Worm (Caenorhabditis elegans) whole organism, late embryonic: ENCODE data around the gene Y53C12A.6.

Experiments
- C08G9.2 ChIP-seq: sonication (generic microtip); optimal IDR thresholded peaks from 2 replicates; lab custom pipeline; 2016; ENCODE audit warnings: mild to moderate bottlenecking, missing genetic modification characterization, moderate library complexity, missing compliant biosample characterization
- Y22D7AL.16 ChIP-seq: sonication (generic microtip); optimal IDR thresholded peaks from 2 replicates; lab custom pipeline; 2016; ENCODE audit warnings: missing genetic modification characterization, missing compliant biosample characterization
- ahr-1 ChIP-seq: sonication (generic microtip); optimal IDR thresholded peaks from 2 replicates; lab custom pipeline; 2016; ENCODE audit warnings: missing genetic modification characterization, missing compliant biosample characterization
- ama-1 ChIP-seq: fragments of 150-350 bp; optimal IDR thresholded peaks from 2 replicates; lab custom pipeline; 2014
- ceh-14 ChIP-seq: sonication (generic microtip); optimal IDR thresholded peaks from 2 replicates; lab custom pipeline; 2016; ENCODE audit warnings: missing genotype, missing genetic modification characterization, missing compliant biosample characterization
- ceh-2 ChIP-seq: sonication (generic microtip); optimal IDR thresholded peaks from 2 replicates; lab custom pipeline; 2016; ENCODE audit warnings: missing genotype, missing genetic modification characterization, missing compliant biosample characterization
- ceh-24 ChIP-seq: sonication (generic microtip); optimal IDR thresholded peaks from 2 replicates; lab custom pipeline; 2016; ENCODE audit warnings: mild to moderate bottlenecking, missing genetic modification characterization, missing compliant biosample characterization
- ceh-6 ChIP-seq: fragments of 200-800 bp; sonication (Bioruptor generic); optimal IDR thresholded peaks from 2 replicates; lab custom pipeline; 2018; ENCODE audit warnings: mild to moderate bottlenecking, missing genetic modification characterization, missing compliant biosample characterization
- dmd-4 ChIP-seq: sonication (generic microtip); optimal IDR thresholded peaks from 2 replicates; lab custom pipeline; 2016; ENCODE audit warnings: borderline replicate concordance, missing genetic modification characterization, missing compliant biosample characterization
- dve-1 ChIP-seq: sonication (generic microtip); optimal IDR thresholded peaks from 2 replicates; lab custom pipeline; 2017; ENCODE audit warnings: antibody characterized with exemption, mild to moderate bottlenecking, missing genetic modification characterization, missing compliant biosample characterization
- elt-2 ChIP-seq: sonication (generic microtip); optimal IDR thresholded peaks from 2 replicates; lab custom pipeline; 2016; ENCODE audit warnings: missing genetic modification reagents, missing genetic modification characterization, missing compliant biosample characterization
- ets-4 ChIP-seq: sonication (generic microtip); optimal IDR thresholded peaks from 2 replicates; lab custom pipeline; 2016; ENCODE audit warnings: missing genetic modification characterization, missing compliant biosample characterization
- fkh-10 ChIP-seq: fragments of 150-350 bp; optimal IDR thresholded peaks from 2 replicates; lab custom pipeline; 2014; ENCODE audit warnings: missing biosample characterization, missing genetic modification reagents, missing genetic modification characterization
- hlh-15 ChIP-seq: sonication (generic microtip); optimal IDR thresholded peaks from 2 replicates; lab custom pipeline; 2016; ENCODE audit warnings: missing genetic modification characterization, missing compliant biosample characterization
- hlh-30 ChIP-seq: sonication (generic microtip); optimal IDR thresholded peaks from 2 replicates; lab custom pipeline; 2017; ENCODE audit warnings: antibody characterized with exemption, missing genetic modification characterization, missing compliant biosample characterization; ENCODE audit not compliant: insufficient read depth
- hlh-6 ChIP-seq: sonication (generic microtip); optimal IDR thresholded peaks from 2 replicates; lab custom pipeline; 2016; ENCODE audit warnings: missing genotype, missing genetic modification characterization, missing compliant biosample characterization
- hlh-8 ChIP-seq: sonication (generic microtip); optimal IDR thresholded peaks from 2 replicates; lab custom pipeline; 2016; ENCODE audit warnings: missing genotype, missing genetic modification characterization, missing compliant biosample characterization
- lim-6 ChIP-seq: sonication (generic microtip); optimal IDR thresholded peaks from 2 replicates; lab custom pipeline; 2016; ENCODE audit warnings: missing genetic modification characterization, missing compliant biosample characterization
- madf-2 ChIP-seq: sonication (generic microtip); optimal IDR thresholded peaks from 2 replicates; lab custom pipeline; 2017; ENCODE audit warnings: missing genetic modification characterization, missing compliant biosample characterization
- mec-3 ChIP-seq: sonication (generic microtip); optimal IDR thresholded peaks from 2 replicates; lab custom pipeline; 2016; ENCODE audit warnings: borderline replicate concordance, missing genetic modification characterization, missing compliant biosample characterization
- nfya-1 ChIP-seq: sonication (generic microtip); optimal IDR thresholded peaks from 2 replicates; lab custom pipeline; 2017; ENCODE audit warnings: missing genetic modification characterization, mild to moderate bottlenecking, missing compliant biosample characterization, antibody characterized with exemption, moderate library complexity
- nhr-232 ChIP-seq: sonication (generic microtip); optimal IDR thresholded peaks from 2 replicates; lab custom pipeline; 2016; ENCODE audit warnings: missing genetic modification characterization, missing compliant biosample characterization
- npax-4 ChIP-seq: sonication (generic microtip); optimal IDR thresholded peaks from 2 replicates; lab custom pipeline; 2016; ENCODE audit warnings: missing genetic modification characterization, missing compliant biosample characterization
- pag-3 ChIP-seq: sonication (generic microtip); optimal IDR thresholded peaks from 2 replicates; lab custom pipeline; 2016; ENCODE audit warnings: missing compliant biosample characterization, missing genetic modification characterization, borderline replicate concordance
- pqm-1 ChIP-seq: sonication (generic microtip); optimal IDR thresholded peaks from 2 replicates; lab custom pipeline; 2016; ENCODE audit warnings: missing genetic modification characterization, missing compliant biosample characterization
- ref-2 ChIP-seq: sonication (generic microtip); optimal IDR thresholded peaks from 2 replicates; lab custom pipeline; 2016; ENCODE audit warnings: missing genetic modification characterization, missing compliant biosample characterization
- rnt-1 ChIP-seq: sonication (generic microtip); optimal IDR thresholded peaks from 2 replicates; lab custom pipeline; 2016; ENCODE audit warnings: missing genetic modification characterization, missing compliant biosample characterization
- sdc-2 ChIP-seq: sonication (generic microtip); optimal IDR thresholded peaks from 2 replicates; lab custom pipeline; 2016; ENCODE audit warnings: missing genotype, missing genetic modification characterization, missing compliant biosample characterization
- sox-2 ChIP-seq: fragments of 200-800 bp; sonication (Bioruptor generic); IDR thresholded peaks from 2 replicates; pipeline ENCODE4 v1.3.6; 2022; ENCODE audit warnings: missing genetic modification reagents, missing genetic modification characterization, missing compliant biosample characterization
- syd-9 ChIP-seq: sonication (generic microtip); optimal IDR thresholded peaks from 2 replicates; lab custom pipeline; 2016; ENCODE audit warnings: mild to moderate bottlenecking, missing genetic modification characterization, moderate library complexity, missing compliant biosample characterization
- tbx-2 ChIP-seq: sonication (generic microtip); optimal IDR thresholded peaks from 2 replicates; lab custom pipeline; 2016; ENCODE audit warnings: missing genetic modification characterization, missing compliant biosample characterization
- tbx-7 ChIP-seq: sonication (generic microtip); optimal IDR thresholded peaks from 2 replicates; lab custom pipeline; 2016; ENCODE audit warnings: missing genotype, missing genetic modification characterization, missing compliant biosample characterization
- ttx-3 ChIP-seq: sonication (generic microtip); optimal IDR thresholded peaks from 2 replicates; lab custom pipeline; 2016; ENCODE audit warnings: missing genetic modification reagents, missing genetic modification characterization, missing compliant biosample characterization
- unc-3 ChIP-seq, 2 experiments: fragments of 200-800 bp in 1 of 2; sonication (Bioruptor generic) in 1 of 2; sonication (generic microtip) in 1 of 2; conservative IDR thresholded peaks in 1 of 2; optimal IDR thresholded peaks in 1 of 2; 2 replicates each; pipeline versions ENCODE4 v1.3.6 to Lab custom; 2016 to 2022; ENCODE audit warnings: missing compliant biosample characterization in 2 of 2, missing genetic modification characterization in 2 of 2, missing genetic modification reagents in 1 of 2
- ztf-16 ChIP-seq: sonication (generic microtip); optimal IDR thresholded peaks from 2 replicates; lab custom pipeline; 2017; ENCODE audit warnings: missing genetic modification characterization, missing compliant biosample characterization

Gene Y53C12A.6

DNA sequence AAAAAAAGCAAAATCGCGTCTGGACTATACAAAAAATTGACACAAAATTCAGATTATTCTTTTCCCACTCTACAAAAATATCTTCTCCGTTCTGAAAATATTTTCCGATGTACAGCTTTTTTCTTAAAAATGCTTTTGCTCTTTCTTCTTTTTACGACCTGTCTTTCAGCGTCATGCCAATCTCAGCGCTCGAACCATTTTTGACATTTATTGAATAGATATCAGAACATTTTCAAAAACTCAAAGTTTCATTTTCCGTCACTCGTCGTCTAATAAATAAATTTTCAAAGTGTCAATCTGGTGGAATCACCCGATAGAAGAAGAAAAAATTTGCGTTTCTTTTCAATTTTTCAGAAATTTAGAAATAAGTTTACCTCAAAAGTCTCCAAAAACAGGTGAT lies 23.6 kb upstream of the Y53C12A.6 start:
- TF ChIP-seq mec-3 (no peak), C08G9.2 (tag; lab: Kevin White, UChicago) (no peak), ceh-24 (tag; lab: Kevin White, UChicago) (no peak), tbx-7 (tag; lab: Kevin White, UChicago) (no peak), lim-6 (tag; lab: Kevin White, UChicago) (no peak), elt-2 (tag; lab: Kevin White, UChicago) (no peak), sox-2 (no peak), hlh-6 (tag; lab: Kevin White, UChicago) (no peak), fkh-10 (GFP tag; lab: Kevin White, UChicago) (no peak), Y22D7AL.16 (tag; lab: Kevin White, UChicago) (no peak), pqm-1 (tag; lab: Kevin White, UChicago) (no peak), dmd-4 (tag; lab: Kevin White, UChicago) (no peak), ceh-14 (tag; lab: Kevin White, UChicago) (no peak)

DNA sequence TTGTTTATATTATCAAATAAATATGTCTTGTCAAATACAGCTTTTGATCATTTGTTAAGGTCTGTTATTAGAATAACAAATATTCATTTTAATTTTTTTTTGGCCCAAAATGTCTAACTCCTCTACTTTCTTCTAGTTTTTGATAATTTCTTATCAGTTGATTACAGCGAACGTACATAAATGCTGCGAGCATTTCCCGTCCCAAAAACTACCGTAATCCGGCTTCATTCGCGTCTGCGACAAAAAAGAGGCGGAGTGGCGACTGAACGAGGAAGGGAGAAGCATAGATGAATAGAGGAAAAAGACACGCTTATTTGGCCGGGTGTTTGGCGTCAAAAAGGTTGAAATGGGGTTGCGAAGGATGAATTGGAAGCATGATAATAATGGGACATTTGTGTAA lies 22.7 kb upstream of the Y53C12A.6 start:
- TF ChIP-seq madf-2 (tag; lab: Kevin White, UChicago) = peak; percentile 28
- peak; percentile 22 for TF ChIP-seq elt-2 (tag; lab: Kevin White, UChicago)
- no peak for TF ChIP-seq tbx-2 (tag; lab: Kevin White, UChicago)
- TF ChIP-seq ahr-1 (tag; lab: Kevin White, UChicago) = no peak

DNA sequence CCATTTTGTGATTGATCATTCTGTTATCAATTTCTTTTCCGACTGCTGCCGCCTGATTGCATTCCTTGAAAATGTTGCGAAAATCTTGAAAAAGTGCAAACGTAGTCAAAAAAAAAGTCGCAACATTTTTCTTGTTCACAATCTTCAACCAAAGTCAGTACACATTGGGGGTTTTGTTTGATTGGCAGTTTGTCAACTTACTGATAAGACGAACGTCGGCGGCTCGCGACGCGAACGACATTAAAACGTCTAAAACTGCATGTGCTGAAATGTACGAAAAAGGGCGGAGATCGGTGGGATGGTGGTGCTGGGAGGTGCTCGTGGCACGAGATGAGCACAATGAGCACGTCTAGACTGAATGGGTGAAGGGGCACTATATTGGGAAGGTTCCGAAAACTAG lies 21.0 kb upstream of the Y53C12A.6 start:
- no peak for TF ChIP-seq syd-9
- TF ChIP-seq hlh-8 = no peak
- TF ChIP-seq ceh-14 (tag; lab: Kevin White, UChicago) = no peak
- no peak for TF ChIP-seq ceh-6 (GFP tag; lab: Kevin White, UChicago)
- TF ChIP-seq hlh-30 (tag; lab: Kevin White, UChicago) = no peak
- TF ChIP-seq ceh-2 (tag; lab: Kevin White, UChicago) = no peak
- no peak for TF ChIP-seq nhr-232
- TF ChIP-seq ceh-24 (tag; lab: Kevin White, UChicago) = no peak
- no peak for TF ChIP-seq ztf-16
- no peak for TF ChIP-seq npax-4 (tag; lab: Kevin White, UChicago)
- no peak for TF ChIP-seq ref-2 (tag; lab: Kevin White, UChicago)
- TF ChIP-seq elt-2 (tag; lab: Kevin White, UChicago) = no peak
- no peak for TF ChIP-seq hlh-15

DNA sequence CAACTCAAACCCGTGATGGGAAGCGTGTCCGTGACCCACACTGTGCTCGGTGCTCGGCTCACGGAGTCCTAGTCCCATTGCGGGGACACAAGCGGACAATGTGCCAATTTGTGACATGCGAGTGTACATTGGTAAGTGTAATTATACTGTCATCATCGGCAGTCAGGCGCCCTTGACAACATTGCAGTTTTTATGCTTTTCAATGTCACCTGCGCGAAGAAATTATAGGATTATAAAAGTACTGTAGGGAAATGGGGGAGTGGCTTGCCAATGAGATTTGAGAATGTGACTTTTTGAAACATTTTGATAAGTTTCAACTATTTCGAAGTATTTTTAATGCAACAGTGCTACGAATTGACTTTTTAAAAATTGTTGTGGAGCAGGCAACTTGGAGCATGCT lies 18.0 kb upstream of the Y53C12A.6 start:
- TF ChIP-seq unc-3 (GFP tag; conservative IDR thresholded peaks at IDR 0.05; lab: Robert Waterston, UW) (no peak), unc-3 (tag; optimal IDR thresholded peaks at IDR 0.05; lab: Kevin White, UChicago) (no peak), hlh-30 (tag; lab: Kevin White, UChicago) (no peak), ref-2 (tag; lab: Kevin White, UChicago) (no peak), nfya-1 (tag; lab: Kevin White, UChicago) (no peak), dve-1 (tag; lab: Kevin White, UChicago) (no peak), ceh-2 (tag; lab: Kevin White, UChicago) (no peak), sdc-2 (no peak), ets-4 (tag; lab: Kevin White, UChicago) (no peak), hlh-15 (no peak), ahr-1 (tag; lab: Kevin White, UChicago) (no peak), npax-4 (tag; lab: Kevin White, UChicago) (no peak), fkh-10 (GFP tag; lab: Kevin White, UChicago) (no peak), mec-3 (no peak), ama-1 (no peak), ceh-6 (GFP tag; lab: Kevin White, UChicago) (no peak), rnt-1 (tag; lab: Kevin White, UChicago) (no peak), ttx-3 (tag; lab: Kevin White, UChicago) (no peak), pag-3 (tag; lab: Kevin White, UChicago) (no peak)
- TF ChIP-seq, all 69 proteins: peak for 0
